Worm (Caenorhabditis elegans): ENCODE results near the gene grl-30.
"Not testable (repeated sequence)": the region's sequence is repeated elsewhere in the genome, so short reads cannot be mapped to it uniquely, and the experiment has no call there.

ce11 chrV:3562824-3563223 lies 6.7 kb downstream of the grl-30 start, which contains the start of gene T24A6.16:
- not testable (repeated sequence) for TF ChIP-seq ces-1 (GFP tag; optimal IDR thresholded peaks at IDR 0.05); php-3 (GFP tag; IDR thresholded peaks at IDR 0.05); lin-15B (tag; optimal IDR thresholded peaks at IDR 0.05); hlh-30 (tag; optimal IDR thresholded peaks at IDR 0.05; ENCODE audit: insufficient read depth); T20F7.1 (GFP tag; optimal IDR thresholded peaks at IDR 0.05); unc-130 (GFP tag; optimal IDR thresholded peaks at IDR 0.05); nhr-48 (tag; optimal IDR thresholded peaks at IDR 0.05)
